Worm (Caenorhabditis elegans) whole organism, L2 larva: ENCODE measurements around the gene par-1.

Source experiments
- C34F6.9 ChIP-seq: fragments of 150-350 bp; optimal IDR thresholded peaks from 2 replicates; lab custom pipeline; 2014; ENCODE audit warnings: missing biosample characterization, missing genetic modification characterization
- Y55F3AM.14 ChIP-seq: fragments of 200-800 bp; sonication (Bioruptor generic); optimal IDR thresholded peaks from 2 replicates; lab custom pipeline; 2018; ENCODE audit warnings: mild to moderate bottlenecking, missing genetic modification characterization, missing compliant biosample characterization
- ZK546.5 ChIP-seq: sonication (generic microtip); optimal IDR thresholded peaks from 2 replicates; lab custom pipeline; 2017; ENCODE audit warnings: missing biosample characterization, missing genetic modification characterization
- aly-2 ChIP-seq: fragments of 150-350 bp; optimal IDR thresholded peaks from 2 replicates; lab custom pipeline; 2014; ENCODE audit warnings: missing biosample characterization, missing genetic modification characterization
- blmp-1 ChIP-seq: sonication (generic microtip); optimal IDR thresholded peaks from 2 replicates; lab custom pipeline; 2017; ENCODE audit warnings: missing genetic modification characterization, mild to moderate bottlenecking, missing compliant biosample characterization, antibody characterized with exemption, moderate library complexity; ENCODE audit not compliant: insufficient read depth
- ceh-16 ChIP-seq: fragments of 150-350 bp; optimal IDR thresholded peaks from 2 replicates; lab custom pipeline; 2014; ENCODE audit warnings: missing biosample characterization, missing genetic modification characterization
- egl-27 ChIP-seq: sonication (generic microtip); optimal IDR thresholded peaks from 3 replicates; lab custom pipeline; 2017; ENCODE audit warnings: missing biosample characterization, missing genetic modification reagents, missing genetic modification characterization
- elt-1 ChIP-seq: fragments of 150-350 bp; optimal IDR thresholded peaks from 2 replicates; lab custom pipeline; 2014; ENCODE audit warnings: missing biosample characterization, missing genetic modification characterization
- elt-3 ChIP-seq: sonication (generic microtip); optimal IDR thresholded peaks from 2 replicates; lab custom pipeline; 2017; ENCODE audit warnings: missing biosample characterization, missing genetic modification characterization
- fos-1 ChIP-seq: fragments of 150-350 bp; optimal IDR thresholded peaks from 2 replicates; lab custom pipeline; 2014; ENCODE audit warnings: missing biosample characterization, missing genetic modification characterization
- gmeb-1 ChIP-seq: fragments of 150-350 bp; optimal IDR thresholded peaks from 2 replicates; lab custom pipeline; 2014; ENCODE audit warnings: missing biosample characterization, missing genetic modification characterization
- lin-11 ChIP-seq: fragments of 150-350 bp; sonication (generic microtip); optimal IDR thresholded peaks from 2 replicates; lab custom pipeline; 2014; ENCODE audit warnings: missing biosample characterization, missing genetic modification characterization, inconsistent platforms, mixed read lengths
- mab-5 ChIP-seq: fragments of 150-350 bp; optimal IDR thresholded peaks from 2 replicates; lab custom pipeline; 2014; ENCODE audit warnings: missing biosample characterization, missing genetic modification characterization
- mbf-1 ChIP-seq: sonication (generic microtip); optimal IDR thresholded peaks from 2 replicates; lab custom pipeline; 2017; ENCODE audit warnings: missing biosample characterization, missing genetic modification characterization
- mdl-1 ChIP-seq, 2 experiments: fragments of 150-350 bp in 1 of 2; sonication (generic microtip) in 1 of 2; optimal IDR thresholded peaks; 2 replicates each; lab custom pipeline; 2017; ENCODE audit warnings: missing biosample characterization in 2 of 2, missing genetic modification characterization in 2 of 2
- nhr-10 ChIP-seq: sonication (generic microtip); optimal IDR thresholded peaks from 2 replicates; lab custom pipeline; 2017; ENCODE audit warnings: missing biosample characterization, missing genetic modification characterization
- nhr-11 ChIP-seq: fragments of 150-350 bp; optimal IDR thresholded peaks from 2 replicates; lab custom pipeline; 2014; ENCODE audit warnings: missing biosample characterization, missing genetic modification characterization
- nhr-129 ChIP-seq: fragments of 150-350 bp; optimal IDR thresholded peaks from 2 replicates; lab custom pipeline; 2014; ENCODE audit warnings: missing biosample characterization, missing genetic modification characterization
- nhr-21 ChIP-seq: fragments of 150-350 bp; optimal IDR thresholded peaks from 2 replicates; lab custom pipeline; 2014; ENCODE audit warnings: missing biosample characterization, missing genetic modification characterization
- nhr-237 ChIP-seq: fragments of 150-350 bp; optimal IDR thresholded peaks from 2 replicates; lab custom pipeline; 2014; ENCODE audit warnings: missing biosample characterization, missing genetic modification characterization
- peb-1 ChIP-seq: fragments of 150-350 bp; optimal IDR thresholded peaks from 2 replicates; lab custom pipeline; 2014; ENCODE audit warnings: missing biosample characterization, missing genetic modification characterization
- sem-4 ChIP-seq: fragments of 150-350 bp; optimal IDR thresholded peaks from 2 replicates; lab custom pipeline; 2014; ENCODE audit warnings: missing biosample characterization, missing genetic modification reagents, missing genetic modification characterization
- skn-1 ChIP-seq: sonication (generic microtip); optimal IDR thresholded peaks from 2 replicates; lab custom pipeline; 2017; ENCODE audit warnings: missing biosample characterization, missing genetic modification characterization
- sma-3 ChIP-seq: sonication (generic microtip); optimal IDR thresholded peaks from 2 replicates; lab custom pipeline; 2016; ENCODE audit warnings: missing genetic modification reagents, missing genetic modification characterization, missing compliant biosample characterization
- unc-39 ChIP-seq: fragments of 150-350 bp; optimal IDR thresholded peaks from 2 replicates; lab custom pipeline; 2014; ENCODE audit warnings: missing biosample characterization, missing genetic modification characterization
- unc-55 ChIP-seq: fragments of 150-350 bp; sonication (generic microtip); optimal IDR thresholded peaks from 3 replicates; lab custom pipeline; 2014; ENCODE audit warnings: missing biosample characterization, missing genetic modification reagents, missing genetic modification characterization
- zag-1 ChIP-seq: fragments of 150-350 bp; optimal IDR thresholded peaks from 2 replicates; lab custom pipeline; 2014; ENCODE audit warnings: missing biosample characterization, missing genetic modification characterization
- ztf-11 ChIP-seq: sonication (generic microtip); optimal IDR thresholded peaks from 2 replicates; lab custom pipeline; 2017; ENCODE audit warnings: missing biosample characterization, missing genetic modification characterization
- ztf-4 ChIP-seq: fragments of 150-350 bp; optimal IDR thresholded peaks from 2 replicates; lab custom pipeline; 2014; ENCODE audit warnings: missing biosample characterization, missing genetic modification characterization

par-1 gene

DNA sequence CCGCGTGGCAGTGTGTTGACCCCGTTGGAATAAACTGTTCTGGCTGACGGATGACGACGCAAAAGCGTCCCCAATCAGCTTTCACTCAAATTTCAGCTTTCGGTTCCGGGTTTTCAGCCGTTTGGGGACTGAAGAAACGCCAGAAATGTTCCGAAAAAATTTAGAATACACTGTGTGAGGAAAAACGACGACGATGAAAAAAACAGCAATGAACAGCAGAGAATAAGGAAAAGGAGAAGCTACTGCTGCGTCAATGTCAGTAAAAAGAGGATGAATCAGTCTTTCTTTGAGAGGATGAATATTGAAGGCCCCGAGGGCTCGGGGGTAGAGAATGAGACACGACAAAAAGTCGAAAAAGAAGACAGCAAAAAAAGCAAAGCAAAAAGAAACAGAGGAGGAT is 16.3 kb downstream of the par-1 start:
- TF ChIP-seq elt-1 (tag; lab: Kevin White, UChicago) (no peak), aly-2 (no peak), Y55F3AM.14 (GFP tag; lab: Kevin White, UChicago) (peak; percentile 3), peb-1 (tag; lab: Kevin White, UChicago) (no peak), C34F6.9 (tag; lab: Kevin White, UChicago) (no peak), blmp-1 (no peak)
- TF ChIP-seq, all 48 proteins: peak for 1

DNA sequence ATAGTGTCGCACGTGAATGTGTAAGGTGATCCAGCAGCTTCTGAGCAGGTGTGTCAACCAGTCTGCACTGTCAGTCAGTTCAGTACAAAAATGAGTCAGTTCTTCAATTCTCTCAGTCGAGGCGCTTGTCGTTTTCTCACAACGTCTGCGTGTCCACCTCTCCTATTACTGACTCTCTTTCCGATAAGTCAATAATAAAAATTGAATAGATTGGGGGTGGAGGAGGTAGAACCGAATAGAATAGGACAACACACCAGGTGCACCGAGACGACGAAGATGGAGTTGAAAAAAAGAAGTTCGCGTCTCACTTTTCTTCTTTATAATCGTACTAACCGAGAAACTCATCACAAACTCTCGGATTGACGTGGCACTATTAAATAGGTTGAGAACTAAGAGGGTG is 17.3 kb downstream of the par-1 start:
- TF ChIP-seq gmeb-1, result no peak
- peak; percentile 18 for TF ChIP-seq nhr-129
- TF ChIP-seq fos-1, result peak; percentile 52

ce11 chrV:14126341-14126924 is 18.7 kb downstream of the par-1 start:
- no peak for TF ChIP-seq unc-39 (tag; lab: Kevin White, UChicago)
- no peak for TF ChIP-seq fos-1
- peak; percentile 17 for TF ChIP-seq nhr-129

- TF ChIP-seq ztf-11 (no peak), C34F6.9 (tag; lab: Kevin White, UChicago) (no peak), unc-55 (no peak), sem-4 (tag; lab: Kevin White, UChicago) (no peak), nhr-11 (no peak)
Measured at ce11 chrV:14123176-14123575, 22.0 kb downstream of the par-1 start.

DNA sequence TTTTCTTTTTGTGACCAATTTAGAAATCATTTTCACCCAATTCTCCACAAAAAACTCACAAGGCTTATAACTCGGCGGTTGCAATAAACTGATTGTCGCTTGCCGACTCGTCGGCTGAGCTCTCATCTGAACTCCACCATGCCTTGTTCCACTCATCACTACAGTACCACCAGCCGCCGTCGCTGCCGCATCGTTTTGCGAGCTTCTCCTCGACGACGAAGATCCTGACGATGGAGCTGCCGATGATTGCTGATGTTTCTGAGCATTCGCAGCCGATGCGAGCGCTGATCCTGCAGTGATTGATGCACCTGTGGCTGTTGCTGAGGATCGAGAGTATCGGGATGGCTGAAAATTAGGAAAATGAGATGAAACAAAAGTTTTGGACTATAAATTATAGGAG is 24.5 kb downstream of the par-1 start:
- TF ChIP-seq aly-2 (no peak), sma-3 (no peak), unc-39 (tag; lab: Kevin White, UChicago) (no peak)
- TF ChIP-seq, all 48 proteins: peak for 0

ce11 chrV:14110042-14110441 is 35.1 kb downstream of the par-1 start, which contains the start of gene H39E23.2:
Gene H39E23.2 (plus strand): TSS chrV:14110342.
- no peak for TF ChIP-seq nhr-129
- TF ChIP-seq ztf-4 (tag; lab: Kevin White, UChicago), result no peak
- TF ChIP-seq mbf-1 (tag; lab: Kevin White, UChicago), result no peak
- no peak for TF ChIP-seq nhr-11
- TF ChIP-seq egl-27, result no peak
- TF ChIP-seq mab-5 (tag; lab: Kevin White, UChicago), result no peak
- TF ChIP-seq lin-11 (tag; lab: Kevin White, UChicago), result no peak
- no peak for TF ChIP-seq zag-1 (tag; lab: Kevin White, UChicago)
- no peak for TF ChIP-seq skn-1
- no peak for TF ChIP-seq ztf-11
- TF ChIP-seq nhr-237 (tag; lab: Kevin White, UChicago), result no peak

DNA sequence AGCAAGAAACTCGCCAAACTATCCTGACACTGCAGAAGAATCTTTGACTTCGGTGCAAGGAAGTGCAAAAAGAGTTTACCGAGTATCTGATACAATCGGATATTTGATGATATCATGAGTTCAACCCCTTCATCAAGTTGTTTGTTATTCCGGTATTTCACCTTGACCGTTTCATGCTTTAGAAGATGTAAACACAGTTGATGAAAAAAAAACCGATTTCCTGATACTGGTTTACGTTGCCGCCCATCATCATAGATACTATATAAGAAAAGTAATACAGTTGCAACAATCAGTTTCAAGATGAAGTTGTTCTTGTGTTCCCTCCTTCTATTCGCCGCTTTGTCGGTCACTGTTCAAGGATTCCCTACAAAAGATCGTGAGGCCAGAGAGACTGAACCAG is 37.7 kb downstream of the par-1 start, which contains the start of gene H39E23.3:
Gene H39E23.3, plus strand, starts transcription at position 301 of the 400 bp plus-strand sequence.
- TF ChIP-seq ztf-4 (tag; lab: Kevin White, UChicago), result no peak
- TF ChIP-seq gmeb-1, result no peak
- no peak for TF ChIP-seq nhr-21 (tag; lab: Kevin White, UChicago)
- TF ChIP-seq sma-3, result no peak
- TF ChIP-seq mdl-1 (tag; optimal IDR thresholded peaks at IDR 0.05; lab: Kevin White, UChicago), result no peak
- no peak for TF ChIP-seq nhr-10 (tag; lab: Kevin White, UChicago)
- TF ChIP-seq zag-1 (tag; lab: Kevin White, UChicago), result no peak

- TF ChIP-seq nhr-129, result no peak
- no peak for TF ChIP-seq C34F6.9 (tag; lab: Kevin White, UChicago)
- TF ChIP-seq aly-2, result no peak
Measured at ce11 chrV:14103970-14104369, 41.2 kb downstream of the par-1 start, which contains the start of gene D1086.9. Gene D1086.9 (plus strand): TSS chrV:14104270.

DNA sequence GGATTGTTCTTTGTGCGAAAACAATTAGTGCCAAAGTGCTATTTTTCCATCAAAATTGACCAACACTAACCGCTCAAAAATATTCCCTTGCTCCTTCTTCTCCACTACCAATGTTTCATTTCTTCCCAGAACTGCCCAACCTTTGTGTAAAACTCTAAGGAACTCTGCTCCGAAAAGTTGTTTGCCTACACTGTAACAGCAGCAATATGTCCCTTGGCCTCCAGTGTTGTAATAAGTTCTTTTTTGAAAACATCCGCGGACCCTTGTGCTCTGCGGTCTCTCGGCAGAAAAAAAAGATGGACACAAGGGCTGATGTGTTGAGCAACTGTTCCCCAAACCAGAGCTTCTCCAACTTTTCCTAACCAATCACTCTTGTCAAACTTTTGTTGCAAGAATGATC is 44.3 kb downstream of the par-1 start, which contains the start of gene D1086.12:
Gene D1086.12, plus strand, starts transcription at position 301 of the 400 bp plus-strand sequence.
- no peak for TF ChIP-seq Y55F3AM.14 (GFP tag; lab: Kevin White, UChicago)
- no peak for TF ChIP-seq ceh-16 (tag; lab: Kevin White, UChicago)
- TF ChIP-seq nhr-10 (tag; lab: Kevin White, UChicago), result no peak
- TF ChIP-seq ztf-11, result no peak
- no peak for TF ChIP-seq peb-1 (tag; lab: Kevin White, UChicago)
- no peak for TF ChIP-seq egl-27
- no peak for TF ChIP-seq elt-3 (tag; lab: Kevin White, UChicago)
- TF ChIP-seq ZK546.5, result no peak
- no peak for TF ChIP-seq zag-1 (tag; lab: Kevin White, UChicago)
- TF ChIP-seq sem-4 (tag; lab: Kevin White, UChicago), result no peak
- TF ChIP-seq mab-5 (tag; lab: Kevin White, UChicago), result no peak
